Worm (Caenorhabditis elegans): ENCODE measurements around the gene pgp-5.

- TF ChIP-seq mdl-1 (tag; optimal IDR thresholded peaks at IDR 0.05), result no peak
- TF ChIP-seq ztf-11 (tag; optimal IDR thresholded peaks at IDR 0.05), result no peak
- TF ChIP-seq R02D3.7 (tag; optimal IDR thresholded peaks at IDR 0.05), result no peak
- TF ChIP-seq ceh-82 (tag; optimal IDR thresholded peaks at IDR 0.05), result no peak
- TF ChIP-seq nhr-77 (tag; optimal IDR thresholded peaks at IDR 0.05), result no peak
- TF ChIP-seq pqm-1 (tag; optimal IDR thresholded peaks at IDR 0.05), result no peak
- TF ChIP-seq ceh-9 (tag; optimal IDR thresholded peaks at IDR 0.05), result no peak
- TF ChIP-seq nfya-1 (tag; optimal IDR thresholded peaks at IDR 0.05; ENCODE audit: insufficient read depth), result no peak
- no peak for TF ChIP-seq nhr-237 (tag; optimal IDR thresholded peaks at IDR 0.05)
- no peak for TF ChIP-seq nhr-12 (tag; optimal IDR thresholded peaks at IDR 0.05)
- no peak for TF ChIP-seq nhr-28 (tag; optimal IDR thresholded peaks at IDR 0.05)
Measured at ce11 chrX:10844602-10845354, 14.3 kb downstream of the pgp-5 start, which contains the start of gene C05A9.2.

Data from whole organism, L3 larva.